Worm (Caenorhabditis elegans): ENCODE measurements around the gene soap-1.

The soap-1 gene

DNA sequence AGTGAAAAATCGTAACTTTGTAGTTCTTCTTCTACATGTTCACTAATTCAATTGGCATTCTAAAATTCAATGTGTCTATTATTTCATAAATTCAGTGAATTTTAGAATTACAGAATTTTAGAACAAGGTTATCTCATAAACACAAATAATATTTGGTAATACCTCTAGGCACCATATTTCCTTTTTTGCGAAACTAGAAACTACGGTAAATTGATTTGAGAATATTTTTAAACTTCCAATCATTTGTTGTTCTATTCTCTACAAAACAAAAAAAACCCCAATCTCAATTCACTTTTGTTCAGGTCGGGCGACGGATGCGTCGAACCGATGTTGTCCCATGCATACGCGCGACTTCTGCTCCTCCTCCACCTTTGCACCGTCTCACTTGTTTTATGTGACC is 14.8 kb downstream of the soap-1 start, which contains the start of gene F09G2.1:
Gene F09G2.1, plus strand, starts transcription at position 301 of the 400 bp plus-strand sequence.
- TF ChIP-seq snpc-4 (GFP tag; optimal IDR thresholded peaks at IDR 0.05) (no peak), snpc-4 (tag; optimal IDR thresholded peaks at IDR 0.05) (no peak), somi-1 (GFP tag; optimal IDR thresholded peaks at IDR 0.05) (no peak), mcd-1 (GFP tag; IDR thresholded peaks at IDR 0.05) (no peak), unc-130 (GFP tag; optimal IDR thresholded peaks at IDR 0.05) (no peak), nfya-2 (GFP tag; IDR thresholded peaks at IDR 0.05) (no peak), B0261.1 (tag; optimal IDR thresholded peaks at IDR 0.05) (no peak), let-607 (tag; optimal IDR thresholded peaks at IDR 0.05) (no peak), Y53G8AR.9 (GFP tag; conservative IDR thresholded peaks at IDR 0.05) (no peak), hrde-1 (tag; optimal IDR thresholded peaks at IDR 0.05; ENCODE audit: borderline replicate concordance) (no peak)

DNA sequence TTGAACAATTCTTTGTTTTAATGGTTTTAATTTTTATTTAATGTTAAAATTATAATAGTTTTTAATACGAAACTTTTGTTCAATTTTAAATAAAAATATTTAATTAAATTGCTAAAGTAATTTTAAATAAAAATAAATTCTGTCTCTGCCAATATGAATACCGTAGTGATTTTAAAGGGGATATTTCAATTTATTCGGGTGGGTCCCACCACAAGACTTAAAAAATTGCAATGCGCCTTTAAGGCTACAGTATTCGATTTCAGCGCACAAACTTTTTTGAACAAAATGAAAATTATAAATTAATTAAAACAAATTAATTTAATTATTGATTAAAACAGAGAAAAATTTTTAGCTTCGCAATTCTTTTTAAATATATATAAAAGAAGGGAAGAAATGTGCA is 15.6 kb downstream of the soap-1 start:
- 0 out of 2 replicates have a peak, but pooled peaks have one; percentile 7 for TF ChIP-seq mcd-1 (GFP tag; IDR thresholded peaks at IDR 0.05)
- no peak for TF ChIP-seq nhr-120 (GFP tag; IDR thresholded peaks at IDR 0.05)
- TF ChIP-seq hsf-1 (GFP tag; IDR thresholded peaks at IDR 0.05): 0 out of 2 replicates have a peak, but pooled peaks have one; percentile 14
- peak; percentile 93 for TF ChIP-seq madf-6 (GFP tag; IDR thresholded peaks at IDR 0.05)
- TF ChIP-seq lsl-1 (GFP tag; optimal IDR thresholded peaks at IDR 0.05): peak; percentile 97
- TF ChIP-seq lin-54 (GFP tag; optimal IDR thresholded peaks at IDR 0.05): peak; percentile 54
- TF ChIP-seq madf-8 (GFP tag; conservative IDR thresholded peaks at IDR 0.05): peak; percentile 75
- peak; percentile 7 for TF ChIP-seq efl-1 (GFP tag; optimal IDR thresholded peaks at IDR 0.05)
- peak; percentile 93 for TF ChIP-seq F33H1.4 (GFP tag; IDR thresholded peaks at IDR 0.05)
- peak; percentile 51 for TF ChIP-seq ceh-91 (GFP tag; IDR thresholded peaks at IDR 0.05)
- no peak for TF ChIP-seq lir-1 (GFP tag; conservative IDR thresholded peaks at IDR 0.05)
- TF ChIP-seq madf-3 (GFP tag; IDR thresholded peaks at IDR 0.05): peak; percentile 90
- no peak for TF ChIP-seq rec-8 (tag; optimal IDR thresholded peaks at IDR 0.05)
- TF ChIP-seq rpc-1 (optimal IDR thresholded peaks at IDR 0.05): no peak
- no peak for TF ChIP-seq rpc-1 (tag; optimal IDR thresholded peaks at IDR 0.05)
- peak; percentile 31 for TF ChIP-seq tbp1 (GFP tag; optimal IDR thresholded peaks at IDR 0.05)
- peak; percentile 50 for TF ChIP-seq snpc-1.1 (tag; optimal IDR thresholded peaks at IDR 0.05; ENCODE audit: insufficient read depth)
- peak; percentile 54; the same call in 1 of the 2 replicates for TF ChIP-seq D2030.7 (GFP tag; IDR thresholded peaks at IDR 0.05)
- TF ChIP-seq xnd-1 (tag; optimal IDR thresholded peaks at IDR 0.05): peak; percentile 89
- TF ChIP-seq F39B2.1 (GFP tag; IDR thresholded peaks at IDR 0.05): no peak

DNA sequence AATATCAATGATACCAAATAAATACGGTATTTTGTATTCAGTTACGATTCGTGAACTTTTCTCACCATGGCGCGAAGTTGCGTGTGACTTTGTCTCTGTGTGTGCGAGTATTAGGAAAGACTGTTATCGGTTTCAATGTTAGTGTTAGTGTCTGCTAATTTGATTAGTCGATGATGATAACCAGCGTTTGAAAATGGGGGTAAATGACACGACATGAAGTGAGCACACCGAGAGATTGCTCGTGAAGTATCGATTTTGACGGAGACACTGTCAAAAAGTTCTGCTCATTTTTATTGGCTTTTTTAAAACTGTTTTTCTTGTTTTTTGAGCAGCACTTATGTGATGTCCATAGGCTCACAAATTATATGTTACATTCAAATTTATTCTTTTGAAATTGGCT is 16.3 kb downstream of the soap-1 start:
- TF ChIP-seq rcor-1 (GFP tag; IDR thresholded peaks at IDR 0.05) (no peak), F52B5.7 (tag; optimal IDR thresholded peaks at IDR 0.05) (peak; percentile 43), dox-1 (GFP tag; IDR thresholded peaks at IDR 0.05) (no peak; the same call in 1 of the 2 replicates), sea-2 (GFP tag; IDR thresholded peaks at IDR 0.05) (no peak), nhr-80 (tag; optimal IDR thresholded peaks at IDR 0.05) (peak; percentile 95), hlh-12 (tag; optimal IDR thresholded peaks at IDR 0.05) (no peak), snpc-1.3 (tag; optimal IDR thresholded peaks at IDR 0.05; ENCODE audit: insufficient read depth) (no peak), ceh-91 (GFP tag; IDR thresholded peaks at IDR 0.05) (no peak), tbx-9 (tag; optimal IDR thresholded peaks at IDR 0.05; ENCODE audit: borderline replicate concordance) (peak; percentile 78), F33H1.4 (GFP tag; IDR thresholded peaks at IDR 0.05) (0 out of 2 replicates have a peak, but pooled peaks have one; percentile 21), lin-35 (GFP tag; optimal IDR thresholded peaks at IDR 0.05) (no peak), madf-6 (GFP tag; IDR thresholded peaks at IDR 0.05) (peak; percentile 67; the same call in 1 of the 2 replicates), cebp-1 (GFP tag; IDR thresholded peaks at IDR 0.05) (peak; percentile 32; the same call in 1 of the 2 replicates), cebp-1 (tag; optimal IDR thresholded peaks at IDR 0.05) (peak; percentile 65), aptf-2 (GFP tag; conservative IDR thresholded peaks at IDR 0.05) (no peak), ets-4 (GFP tag; optimal IDR thresholded peaks at IDR 0.05) (peak; percentile 73), lin-26 (GFP tag; IDR thresholded peaks at IDR 0.05) (peak; percentile 50; the same call in 1 of the 2 replicates), lir-1 (GFP tag; conservative IDR thresholded peaks at IDR 0.05) (no peak), madf-10 (tag; optimal IDR thresholded peaks at IDR 0.05) (no peak), nhr-179 (tag; optimal IDR thresholded peaks at IDR 0.05) (no peak), hsf-1 (GFP tag; IDR thresholded peaks at IDR 0.05) (peak; percentile 72), nfya-2 (GFP tag; IDR thresholded peaks at IDR 0.05) (no peak)
